Worm (Caenorhabditis elegans) whole organism, L4/young adult: ENCODE measurements around the gene F26C11.4.

ENCODE experiments used
- W03F9.2 ChIP-seq: fragments of 150-350 bp; optimal IDR thresholded peaks from 2 replicates; lab custom pipeline; 2014; ENCODE audit warnings: missing biosample characterization, missing genetic modification characterization
- him-1 ChIP-seq: sonication (generic microtip); optimal IDR thresholded peaks from 2 replicates; lab custom pipeline; 2016; ENCODE audit warnings: missing genotype, missing genetic modification reagents, missing genetic modification characterization, missing compliant biosample characterization

ce11 chrII:9892409-9892808 is 23.7 kb downstream of the F26C11.4 start, which contains the start of gene C08H9.16:
- TF ChIP-seq W03F9.2 (tag; lab: Kevin White, UChicago), result peak; percentile 74
- no peak for TF ChIP-seq him-1 (tag; lab: Kevin White, UChicago)
